Worm (Caenorhabditis elegans) whole organism, L1 larva: Measurements from ENCODE around the gene knl-1.
A peak's percentile ranks its signal among the peaks of the same experiment; 100 is the strongest.

ENCODE experiments used
- C04F5.9 ChIP-seq: sonication (generic microtip); optimal IDR thresholded peaks from 2 replicates; lab custom pipeline; 2016; ENCODE audit warnings: missing genetic modification characterization, missing compliant biosample characterization
- C16A3.4 ChIP-seq: fragments of 150-350 bp; optimal IDR thresholded peaks from 2 replicates; lab custom pipeline; 2014; ENCODE audit warnings: missing biosample characterization, missing genetic modification characterization
- F16B12.6 ChIP-seq: fragments of 150-350 bp; optimal IDR thresholded peaks from 2 replicates; lab custom pipeline; 2014; ENCODE audit warnings: missing biosample characterization, missing genetic modification characterization
- Y116A8C.19 ChIP-seq: sonication (generic microtip); optimal IDR thresholded peaks from 2 replicates; lab custom pipeline; 2016; ENCODE audit warnings: missing compliant biosample characterization, missing genetic modification characterization, borderline replicate concordance
- aly-2 ChIP-seq: fragments of 150-350 bp; optimal IDR thresholded peaks from 2 replicates; lab custom pipeline; 2014; ENCODE audit warnings: missing biosample characterization, missing genetic modification characterization
- ama-1 ChIP-seq: fragments of 150-350 bp; optimal IDR thresholded peaks from 2 replicates; lab custom pipeline; 2014
- blmp-1 ChIP-seq: fragments of 150-350 bp; optimal IDR thresholded peaks from 2 replicates; lab custom pipeline; 2014; ENCODE audit warnings: missing biosample characterization, missing genetic modification characterization
- ceh-63 ChIP-seq: fragments of 200-800 bp; sonication (Bioruptor generic); optimal IDR thresholded peaks from 2 replicates; lab custom pipeline; 2018; ENCODE audit warnings: mild to moderate bottlenecking, missing genetic modification characterization, missing compliant biosample characterization
- ceh-8 ChIP-seq: fragments of 200-800 bp; sonication (Bioruptor generic); optimal IDR thresholded peaks from 2 replicates; lab custom pipeline; 2018; ENCODE audit warnings: mild to moderate bottlenecking, missing genetic modification characterization, moderate library complexity, missing compliant biosample characterization
- ceh-88 ChIP-seq: fragments of 200-800 bp; sonication (Bioruptor generic); IDR thresholded peaks from 2 replicates; pipeline ENCODE4 v1.3.6; 2022; ENCODE audit warnings: missing genetic modification characterization, missing compliant biosample characterization
- ets-5 ChIP-seq: fragments of 200-800 bp; sonication (Bioruptor generic); IDR thresholded peaks from 2 replicates; pipeline ENCODE4 v1.3.6; 2022; ENCODE audit warnings: missing genetic modification characterization, missing compliant biosample characterization
- fkh-10 ChIP-seq: sonication (generic microtip); optimal IDR thresholded peaks from 2 replicates; lab custom pipeline; 2017; ENCODE audit warnings: missing biosample characterization, missing genetic modification reagents, missing genetic modification characterization
- fkh-4 ChIP-seq: sonication (generic microtip); optimal IDR thresholded peaks from 2 replicates; lab custom pipeline; 2016; ENCODE audit warnings: missing compliant biosample characterization, missing genetic modification characterization, borderline replicate concordance
- fkh-8 ChIP-seq: sonication (generic microtip); optimal IDR thresholded peaks from 2 replicates; lab custom pipeline; 2016; ENCODE audit warnings: mild to moderate bottlenecking, missing genetic modification characterization, missing compliant biosample characterization
- hlh-17 ChIP-seq: fragments of 200-800 bp; sonication (Bioruptor generic); optimal IDR thresholded peaks from 2 replicates; lab custom pipeline; 2018; ENCODE audit warnings: missing genetic modification characterization, mild to moderate bottlenecking, missing compliant biosample characterization, moderate library complexity, borderline replicate concordance
- hpl-2 ChIP-seq: fragments of 150-350 bp; optimal IDR thresholded peaks from 2 replicates; lab custom pipeline; 2014; ENCODE audit warnings: missing biosample characterization, missing genetic modification reagents, missing genetic modification characterization
- irx-1 ChIP-seq: sonication (generic microtip); optimal IDR thresholded peaks from 2 replicates; lab custom pipeline; 2016; ENCODE audit warnings: missing genetic modification characterization, missing compliant biosample characterization
- isw-1 ChIP-seq: fragments of 200-800 bp; sonication (Bioruptor generic); IDR thresholded peaks from 2 replicates; pipeline ENCODE4 v1.3.6; 2022; ENCODE audit warnings: missing genetic modification characterization, missing compliant biosample characterization
- jun-1 ChIP-seq: fragments of 150-350 bp; optimal IDR thresholded peaks from 2 replicates; lab custom pipeline; 2014; ENCODE audit warnings: missing biosample characterization, missing genetic modification reagents, missing genetic modification characterization
- lin-14 ChIP-seq: fragments of 200-800 bp; sonication (Bioruptor generic); optimal IDR thresholded peaks from 2 replicates; lab custom pipeline; 2018; ENCODE audit warnings: mild to moderate bottlenecking, missing genetic modification characterization, moderate library complexity, missing compliant biosample characterization
- lin-39 ChIP-seq: fragments of 150-350 bp; optimal IDR thresholded peaks from 2 replicates; lab custom pipeline; 2014; ENCODE audit warnings: missing biosample characterization, missing genetic modification reagents, missing genetic modification characterization
- lir-3 ChIP-seq: sonication (generic microtip); optimal IDR thresholded peaks from 2 replicates; lab custom pipeline; 2016; ENCODE audit warnings: mild to moderate bottlenecking, missing genetic modification characterization, moderate library complexity, missing compliant biosample characterization; ENCODE audit not compliant: poor library complexity
- lsy-2 ChIP-seq, 2 experiments: fragments of 150-350 bp; optimal IDR thresholded peaks; 2 replicates each; lab custom pipeline; 2014; ENCODE audit warnings: missing biosample characterization in 2 of 2, missing genetic modification characterization in 2 of 2
- mdl-1 ChIP-seq, 2 experiments: fragments of 150-350 bp; optimal IDR thresholded peaks; 2 replicates each; lab custom pipeline; 2014 to 2017; ENCODE audit warnings: missing biosample characterization in 2 of 2, missing genetic modification characterization in 2 of 2, inconsistent platforms in 1 of 2
- mef-2 ChIP-seq: fragments of 150-350 bp; optimal IDR thresholded peaks from 2 replicates; lab custom pipeline; 2014; ENCODE audit warnings: missing biosample characterization, missing genetic modification characterization
- nhr-11 ChIP-seq: fragments of 150-350 bp; optimal IDR thresholded peaks from 2 replicates; lab custom pipeline; 2014; ENCODE audit warnings: missing biosample characterization, missing genetic modification characterization
- nhr-12 ChIP-seq: sonication (generic microtip); optimal IDR thresholded peaks from 2 replicates; lab custom pipeline; 2017; ENCODE audit warnings: missing biosample characterization, missing genetic modification characterization
- nhr-20 ChIP-seq: sonication (generic microtip); optimal IDR thresholded peaks from 2 replicates; lab custom pipeline; 2016; ENCODE audit warnings: mild to moderate bottlenecking, missing genetic modification characterization, missing compliant biosample characterization
- nhr-237 ChIP-seq: fragments of 150-350 bp; optimal IDR thresholded peaks from 2 replicates; lab custom pipeline; 2014; ENCODE audit warnings: missing biosample characterization, missing genetic modification characterization
- nhr-71 ChIP-seq: sonication (generic microtip); optimal IDR thresholded peaks from 2 replicates; lab custom pipeline; 2016; ENCODE audit warnings: mild to moderate bottlenecking, missing genetic modification characterization, moderate library complexity, missing compliant biosample characterization
- nhr-76 ChIP-seq: sonication (generic microtip); optimal IDR thresholded peaks from 2 replicates; lab custom pipeline; 2017; ENCODE audit warnings: missing biosample characterization, missing genetic modification characterization
- nhr-77 ChIP-seq: fragments of 150-350 bp; optimal IDR thresholded peaks from 2 replicates; lab custom pipeline; 2014; ENCODE audit warnings: missing biosample characterization, missing genetic modification characterization
- nhr-84 ChIP-seq: sonication (generic microtip); optimal IDR thresholded peaks from 2 replicates; lab custom pipeline; 2017; ENCODE audit warnings: missing biosample characterization, missing genetic modification characterization
- nhr-90 ChIP-seq: sonication (generic microtip); optimal IDR thresholded peaks from 2 replicates; lab custom pipeline; 2016; ENCODE audit warnings: mild to moderate bottlenecking, missing genetic modification characterization, missing compliant biosample characterization; ENCODE audit not compliant: poor library complexity
- pag-3 ChIP-seq: sonication (generic microtip); optimal IDR thresholded peaks from 2 replicates; lab custom pipeline; 2017; ENCODE audit warnings: missing genetic modification characterization, mild to moderate bottlenecking, missing compliant biosample characterization, antibody characterized with exemption, borderline replicate concordance; ENCODE audit not compliant: insufficient read depth
- pax-3 ChIP-seq: fragments of 200-800 bp; sonication (Bioruptor generic); optimal IDR thresholded peaks from 2 replicates; lab custom pipeline; 2018; ENCODE audit warnings: mild to moderate bottlenecking, missing genetic modification characterization, moderate library complexity, missing compliant biosample characterization
- pqm-1 ChIP-seq: sonication (generic microtip); optimal IDR thresholded peaks from 3 replicates; lab custom pipeline; 2017; ENCODE audit warnings: missing biosample characterization, missing genetic modification characterization
- rnt-1 ChIP-seq: sonication (generic microtip); optimal IDR thresholded peaks from 2 replicates; lab custom pipeline; 2016; ENCODE audit warnings: mild to moderate bottlenecking, missing genetic modification characterization, moderate library complexity, missing compliant biosample characterization
- skn-1 ChIP-seq: fragments of 150-350 bp; optimal IDR thresholded peaks from 2 replicates; lab custom pipeline; 2014; ENCODE audit warnings: missing biosample characterization, missing genetic modification characterization
- snpc-4 ChIP-seq: fragments of 150-350 bp; optimal IDR thresholded peaks from 2 replicates; lab custom pipeline; 2014; ENCODE audit warnings: missing biosample characterization, missing genetic modification characterization
- sptf-1 ChIP-seq: fragments of 150-350 bp; optimal IDR thresholded peaks from 2 replicates; lab custom pipeline; 2014; ENCODE audit warnings: missing biosample characterization, missing genetic modification characterization
- sup-37 ChIP-seq: fragments of 200-800 bp; sonication (Bioruptor generic); optimal IDR thresholded peaks from 2 replicates; lab custom pipeline; 2018; ENCODE audit warnings: mild to moderate bottlenecking, missing genetic modification characterization, missing compliant biosample characterization
- tbx-2 ChIP-seq: sonication (generic microtip); optimal IDR thresholded peaks from 2 replicates; lab custom pipeline; 2016; ENCODE audit warnings: missing genetic modification characterization, missing compliant biosample characterization
- tlp-1 ChIP-seq: fragments of 150-350 bp; optimal IDR thresholded peaks from 2 replicates; lab custom pipeline; 2014; ENCODE audit warnings: missing biosample characterization, missing genetic modification characterization
- unc-130 ChIP-seq: fragments of 150-350 bp; optimal IDR thresholded peaks from 2 replicates; lab custom pipeline; 2017; ENCODE audit warnings: missing biosample characterization, missing genetic modification characterization, inconsistent platforms
- unc-30 ChIP-seq: sonication (generic microtip); optimal IDR thresholded peaks from 2 replicates; lab custom pipeline; 2017; ENCODE audit warnings: missing biosample characterization, missing genetic modification characterization
- unc-62 ChIP-seq: fragments of 150-350 bp; optimal IDR thresholded peaks from 2 replicates; lab custom pipeline; 2014; ENCODE audit warnings: missing biosample characterization, missing genetic modification reagents, missing genetic modification characterization
- unc-98 ChIP-seq: fragments of 200-800 bp; sonication (Bioruptor generic); IDR thresholded peaks from 2 replicates; pipeline ENCODE4 v1.3.6; 2022; ENCODE audit warnings: missing genetic modification characterization, missing compliant biosample characterization
- vab-15 ChIP-seq: sonication (generic microtip); optimal IDR thresholded peaks from 2 replicates; lab custom pipeline; 2017; ENCODE audit warnings: missing genotype, mild to moderate bottlenecking, missing genetic modification characterization, missing compliant biosample characterization
- xbp-1 ChIP-seq: sonication (generic microtip); optimal IDR thresholded peaks from 2 replicates; lab custom pipeline; 2016; ENCODE audit warnings: missing genetic modification characterization, missing compliant biosample characterization
- zag-1 ChIP-seq: fragments of 150-350 bp; optimal IDR thresholded peaks from 2 replicates; lab custom pipeline; 2014; ENCODE audit warnings: missing biosample characterization, missing genetic modification characterization
- zip-4 ChIP-seq: fragments of 200-800 bp; sonication (Bioruptor generic); optimal IDR thresholded peaks from 2 replicates; lab custom pipeline; 2018; ENCODE audit warnings: mild to moderate bottlenecking, missing genetic modification characterization, moderate library complexity, missing compliant biosample characterization
- ztf-4 ChIP-seq: fragments of 150-350 bp; optimal IDR thresholded peaks from 2 replicates; lab custom pipeline; 2014; ENCODE audit warnings: missing biosample characterization, missing genetic modification characterization

Gene knl-1

ce11 chrIII:8227511-8227910 lies 22.9 kb upstream of the knl-1 start, which contains the start of gene fbxl-1 (continued):
- peak; percentile 50 for TF ChIP-seq F16B12.6
- TF ChIP-seq pqm-1 (tag; lab: Kevin White, UChicago) = no peak
- TF ChIP-seq isw-1 (GFP tag; lab: Robert Waterston, UW) = peak; percentile 48
- no peak for TF ChIP-seq sptf-1 (tag; lab: Kevin White, UChicago)
- peak; percentile 71 for TF ChIP-seq nhr-77 (tag; lab: Kevin White, UChicago)
- no peak for TF ChIP-seq C04F5.9
- TF ChIP-seq blmp-1 (tag; lab: Kevin White, UChicago) = peak; percentile 55
- TF ChIP-seq unc-62 (GFP tag; lab: Kevin White, UChicago) = no peak
- TF ChIP-seq vab-15 (tag; lab: Kevin White, UChicago) = no peak
- no peak for TF ChIP-seq nhr-84 (tag; lab: Kevin White, UChicago)
- TF ChIP-seq nhr-12 = no peak
- peak; percentile 47 for TF ChIP-seq jun-1 (tag; lab: Kevin White, UChicago)
- no peak for TF ChIP-seq hpl-2 (GFP tag; lab: Kevin White, UChicago)
- no peak for TF ChIP-seq zag-1 (tag; lab: Kevin White, UChicago)
- no peak for TF ChIP-seq tlp-1 (tag; lab: Kevin White, UChicago)
- TF ChIP-seq lin-39 (tag; lab: Kevin White, UChicago) = no peak
- peak; percentile 9 for TF ChIP-seq zip-4 (GFP tag; lab: Kevin White, UChicago)
- TF ChIP-seq nhr-71 (tag; lab: Kevin White, UChicago) = peak; percentile 94
- no peak for TF ChIP-seq Y116A8C.19 (tag; lab: Kevin White, UChicago)
- peak; percentile 73 for TF ChIP-seq xbp-1 (tag; lab: Kevin White, UChicago)
- TF ChIP-seq ama-1 = no peak
- TF ChIP-seq ets-5 (GFP tag; lab: Robert Waterston, UW) = no peak
- peak; percentile 43; the same call in 1 of the 2 replicates for TF ChIP-seq ceh-88 (GFP tag; lab: Robert Waterston, UW)
- TF ChIP-seq ceh-8 = peak; percentile 29
- peak; percentile 88 for TF ChIP-seq nhr-20 (tag; lab: Kevin White, UChicago)
- peak; percentile 56 for TF ChIP-seq lir-3 (tag; lab: Kevin White, UChicago)
- TF ChIP-seq skn-1 = peak; percentile 65
- TF ChIP-seq unc-130 (tag; lab: Kevin White, UChicago) = peak; percentile 56
- peak; percentile 6 for TF ChIP-seq snpc-4
- TF ChIP-seq ceh-63 = peak; percentile 13
- peak; percentile 99 for TF ChIP-seq lin-14 (GFP tag; lab: Kevin White, UChicago)
- peak; percentile 32 for TF ChIP-seq nhr-90 (tag; lab: Kevin White, UChicago)
- peak; percentile 64 for TF ChIP-seq pax-3 (tag; lab: Kevin White, UChicago)
- TF ChIP-seq fkh-8 = peak; percentile 96
- no peak for TF ChIP-seq nhr-237 (tag; lab: Kevin White, UChicago)
- TF ChIP-seq sup-37 (GFP tag; lab: Kevin White, UChicago) = no peak
- TF ChIP-seq C16A3.4 (tag; lab: Kevin White, UChicago) = peak; percentile 82
- no peak for TF ChIP-seq aly-2 (tag; lab: Kevin White, UChicago)
- peak; percentile 75 to 88 for TF ChIP-seq lsy-2 (tag; optimal IDR thresholded peaks at IDR 0.05; lab: Kevin White, UChicago)
- no peak for TF ChIP-seq nhr-11 (tag; lab: Kevin White, UChicago)
- TF ChIP-seq ztf-4 = peak; percentile 60
- TF ChIP-seq pag-3 (tag; lab: Kevin White, UChicago) = no peak
- TF ChIP-seq unc-98 = no peak
- no peak for TF ChIP-seq hlh-17 (GFP tag; lab: Kevin White, UChicago)
- peak; percentile 81 for TF ChIP-seq tbx-2 (tag; lab: Kevin White, UChicago)
- TF ChIP-seq fkh-10 (GFP tag; lab: Kevin White, UChicago) = peak; percentile 21
- no peak for TF ChIP-seq unc-30
- TF ChIP-seq nhr-76 = no peak
- TF ChIP-seq mef-2 (tag; lab: Kevin White, UChicago) = peak; percentile 58
- TF ChIP-seq rnt-1 (tag; lab: Kevin White, UChicago) = peak; percentile 82
- TF ChIP-seq fkh-4 (tag; lab: Kevin White, UChicago) = no peak
- peak in 1 of 2 experiments; percentile 93 for TF ChIP-seq mdl-1 (tag; optimal IDR thresholded peaks at IDR 0.05; lab: Kevin White, UChicago)
- TF ChIP-seq irx-1 (tag; lab: Kevin White, UChicago) = peak; percentile 29
